Fruit fly (Drosophila melanogaster): ENCODE measurements around the gene Gr64a.

Gene Gr64a

DNA sequence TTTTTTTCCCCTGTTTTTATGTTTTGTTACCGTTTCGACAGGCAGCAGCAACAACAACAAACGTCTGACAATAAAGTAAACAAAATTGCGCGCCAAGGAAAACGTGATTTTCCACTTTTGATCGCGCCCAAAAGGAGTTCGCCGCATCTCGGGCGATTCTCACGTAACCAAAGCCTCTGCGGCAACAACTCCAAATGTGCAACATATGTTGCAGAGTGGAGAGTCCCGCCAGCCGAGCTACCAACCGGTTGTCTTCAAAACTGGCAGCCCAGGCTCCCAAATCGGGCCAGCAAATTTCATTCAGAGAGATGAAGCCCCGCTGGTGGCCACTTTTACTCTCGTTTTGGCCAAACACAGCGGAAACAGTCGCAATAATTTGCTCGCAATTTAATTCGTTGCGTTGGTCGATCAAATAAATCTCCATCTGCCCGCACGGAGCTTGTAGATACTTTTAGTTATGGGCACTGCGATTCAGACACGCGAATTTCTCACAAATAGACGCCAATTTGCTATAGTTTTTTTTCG, 28.9 kb downstream of the Gr64a start (continued):
- TF ChIP-seq CG7368 (GFP tag; optimal IDR thresholded peaks at IDR 0.05): no peak
- no peak for TF ChIP-seq esn (GFP tag; optimal IDR thresholded peaks at IDR 0.05)
- TF ChIP-seq Sox102F (GFP tag; optimal IDR thresholded peaks at IDR 0.05): no peak
- no peak for TF ChIP-seq CG8319 (GFP tag; optimal IDR thresholded peaks at IDR 0.05)

DNA sequence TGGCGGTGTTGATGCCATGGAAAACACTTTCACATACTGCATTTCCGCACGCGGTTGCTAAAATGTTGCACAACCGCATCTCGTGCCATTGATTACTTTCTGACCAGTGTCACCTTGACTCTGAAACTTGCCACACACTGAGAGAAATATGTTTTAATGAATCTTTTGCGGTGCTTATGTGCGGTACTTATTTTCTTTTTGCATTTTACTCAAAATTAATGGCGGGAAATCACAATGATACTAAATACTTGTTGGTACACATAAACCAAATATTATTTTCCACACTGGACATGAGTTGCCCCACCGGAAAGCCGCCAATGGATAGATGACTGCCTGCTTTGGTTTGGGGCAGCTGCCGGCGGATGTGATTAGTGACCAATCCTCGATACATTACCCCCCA, 30.2 kb downstream of the Gr64a start:
- TF ChIP-seq Sox15 (GFP tag; optimal IDR thresholded peaks at IDR 0.05) (no peak), Smox (GFP tag; optimal IDR thresholded peaks at IDR 0.05) (no peak), esn (GFP tag; optimal IDR thresholded peaks at IDR 0.05) (no peak), CG15336 (GFP tag; IDR thresholded peaks at IDR 0.05) (peak; percentile 46), Hr4 (GFP tag; optimal IDR thresholded peaks at IDR 0.05) (peak; percentile 63), CG32006 (GFP tag; optimal IDR thresholded peaks at IDR 0.05) (peak; percentile 47), ss (GFP tag; optimal IDR thresholded peaks at IDR 0.05) (no peak), Eip93F (GFP tag; optimal IDR thresholded peaks at IDR 0.05) (no peak), Ets96B (tag; optimal IDR thresholded peaks at IDR 0.05) (no peak), fd59A (GFP tag; optimal IDR thresholded peaks at IDR 0.05) (no peak), CG8119 (GFP tag; IDR thresholded peaks at IDR 0.05) (peak; percentile 34; the same call in 2 of the 3 replicates), Hr39 (GFP tag; optimal IDR thresholded peaks at IDR 0.05) (no peak), CG6163 (GFP tag; IDR thresholded peaks at IDR 0.05) (peak; percentile 41; the same call in 1 of the 3 replicates), Eip78C (GFP tag) (peak; percentile 72), Sox14 (GFP tag; optimal IDR thresholded peaks at IDR 0.05) (no peak), Sox102F (GFP tag; optimal IDR thresholded peaks at IDR 0.05) (no peak), svp (GFP tag) (peak; percentile 6), topi (GFP tag; optimal IDR thresholded peaks at IDR 0.05) (no peak), OdsH (GFP tag; optimal IDR thresholded peaks at IDR 0.05) (no peak), Eip75B (GFP tag; optimal IDR thresholded peaks at IDR 0.05) (no peak), eg (GFP tag; IDR thresholded peaks at IDR 0.05) (peak; percentile 40; the same call in 1 of the 3 replicates)

DNA sequence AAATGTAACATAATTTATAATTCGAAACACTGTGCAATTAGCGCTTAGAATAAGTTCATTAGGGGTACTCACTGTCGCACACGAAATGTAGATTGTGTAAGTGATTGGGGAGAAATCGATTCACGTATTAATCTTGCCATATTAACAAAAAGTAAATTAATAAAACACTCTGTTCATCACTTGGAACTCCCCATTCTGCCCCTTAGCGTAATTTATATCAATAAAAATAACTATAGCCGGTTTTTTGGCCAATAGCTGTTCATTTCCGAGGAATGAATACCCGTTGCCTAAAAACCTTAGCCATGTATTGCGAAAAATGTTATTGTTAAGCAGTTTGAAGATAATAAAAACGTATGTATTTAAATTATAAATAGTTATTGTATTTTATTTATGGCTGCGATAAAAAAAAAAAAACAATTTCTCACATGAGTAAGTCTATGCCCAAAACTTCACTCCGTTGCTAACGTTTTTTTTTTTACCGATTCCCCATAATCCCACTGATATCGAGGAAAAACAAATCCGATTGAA, 32.8 kb downstream of the Gr64a start, which contains the start of gene Ugt305A1:
Ugt305A1 (plus strand) TSS at position 478 of the 528 bp plus-strand sequence.
- TF ChIP-seq CG16779 (tag; optimal IDR thresholded peaks at IDR 0.05) (no peak), Hr38 (GFP tag; optimal IDR thresholded peaks at IDR 0.05) (no peak), CG15336 (GFP tag; IDR thresholded peaks at IDR 0.05) (peak; percentile 38; the same call in 1 of the 2 replicates), Hr4 (GFP tag; optimal IDR thresholded peaks at IDR 0.05) (peak; percentile 13), CG7368 (GFP tag; optimal IDR thresholded peaks at IDR 0.05) (no peak), CG3032 (tag; optimal IDR thresholded peaks at IDR 0.05) (no peak), Eip78C (GFP tag) (no peak), CG1621 (tag; optimal IDR thresholded peaks at IDR 0.05) (no peak), svp (GFP tag) (peak; percentile 14), achi (GFP tag; optimal IDR thresholded peaks at IDR 0.05) (peak; percentile 17), dsx (GFP tag; optimal IDR thresholded peaks at IDR 0.05; ENCODE audit: poor library complexity, severe bottlenecking) (no peak), Lpt (GFP tag; optimal IDR thresholded peaks at IDR 0.05) (no peak), CG8119 (GFP tag; IDR thresholded peaks at IDR 0.05) (peak; percentile 29; the same call in 1 of the 3 replicates), CG6276 (GFP tag; optimal IDR thresholded peaks at IDR 0.05) (no peak), CG10631 (GFP tag; optimal IDR thresholded peaks at IDR 0.05) (no peak), net (GFP tag; optimal IDR thresholded peaks at IDR 0.05) (no peak)

DNA sequence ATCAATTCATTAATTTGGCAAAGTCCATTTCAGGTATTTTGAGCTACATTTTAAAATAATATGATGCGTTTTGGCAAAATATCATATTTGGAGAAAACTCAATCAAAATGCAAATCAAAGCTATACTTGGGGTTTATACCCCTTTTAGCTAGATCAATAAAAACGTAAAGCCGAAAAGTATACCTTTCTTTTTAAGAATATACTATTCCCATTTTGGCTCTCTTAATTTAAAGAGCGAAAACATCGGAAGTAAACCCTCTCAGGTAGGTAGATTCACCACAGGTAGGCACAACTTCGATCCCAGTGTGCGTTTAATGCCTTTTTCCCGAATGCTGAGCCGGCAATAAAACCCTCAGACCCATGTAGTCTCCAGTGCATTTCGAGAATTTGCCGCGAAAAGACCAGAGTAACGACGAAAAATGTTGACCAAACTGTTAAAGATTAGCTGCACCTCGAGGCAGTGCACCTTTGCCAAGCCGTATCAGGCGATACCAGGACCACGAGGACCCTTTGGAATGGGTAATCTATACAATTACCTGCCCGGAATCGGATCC, 35.4 kb downstream of the Gr64a start, which contains the start of gene dib:
dib (plus strand) TSS at position 372 of the 554 bp plus-strand sequence.
- no peak for TF ChIP-seq dsx (GFP tag; optimal IDR thresholded peaks at IDR 0.05; ENCODE audit: poor library complexity, severe bottlenecking)
- TF ChIP-seq pdm3 (GFP tag; optimal IDR thresholded peaks at IDR 0.05): no peak
- TF ChIP-seq CG11902 (GFP tag; optimal IDR thresholded peaks at IDR 0.05): no peak
- no peak for TF ChIP-seq CG6792 (GFP tag; optimal IDR thresholded peaks at IDR 0.05)

All from whole organism, prepupa.